Fruit fly (Drosophila melanogaster) ovary, adult (tissue): Measurements from ENCODE around the gene RhoGEF3.

Experiments used
- CG17801 ChIP-seq: fragments of 200-800 bp; optimal IDR thresholded peaks from 2 replicates; lab custom pipeline; 2019; ENCODE audit warnings: missing biosample characterization, mild to moderate bottlenecking, missing genetic modification characterization, moderate library complexity; ENCODE audit not compliant: partially characterized antibody

The RhoGEF3 gene

DNA sequence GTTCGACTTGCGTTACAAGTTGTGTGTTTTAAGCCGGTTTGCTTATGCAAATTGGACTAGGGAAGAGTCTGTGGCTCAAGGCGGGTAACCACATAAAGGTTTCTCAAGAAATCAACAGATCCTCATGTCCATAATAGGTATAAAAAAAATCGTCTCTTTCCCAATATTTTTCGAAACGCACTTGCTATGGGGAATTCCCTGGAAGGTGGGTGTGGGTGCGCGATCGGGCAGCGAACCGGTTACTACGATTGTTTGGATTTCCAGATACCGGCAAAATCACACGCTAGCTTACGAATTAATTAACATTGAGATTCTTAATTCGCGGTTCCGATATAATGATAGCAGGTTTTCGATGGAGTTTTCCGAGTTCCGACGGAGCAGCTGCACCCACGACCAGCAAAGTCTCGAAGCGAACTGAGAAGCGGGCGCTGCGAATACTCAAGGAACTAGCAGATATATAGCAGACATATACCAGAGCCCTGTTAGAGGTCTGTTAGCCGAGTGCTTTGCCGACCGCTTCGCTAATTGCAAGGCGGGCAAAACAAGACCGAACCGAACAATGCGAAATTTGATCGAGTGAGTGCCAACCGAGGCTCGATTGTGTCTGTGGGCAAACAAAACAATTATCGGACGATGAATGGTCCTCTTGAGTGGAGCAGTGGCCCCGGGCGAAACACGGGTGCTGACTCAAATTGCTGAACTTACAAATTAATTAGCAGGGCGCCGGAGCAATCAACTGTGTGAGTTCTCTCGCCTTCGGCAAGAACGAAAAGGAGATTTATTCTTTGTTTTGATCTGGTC, 64.0 kb downstream of the RhoGEF3 start:
- peak; percentile 30 for TF ChIP-seq CG17801 (GFP tag; lab: Kevin White, UChicago)

- TF ChIP-seq CG17801 (GFP tag; lab: Kevin White, UChicago), result peak; percentile 43
These were observed 65.6 kb downstream of the RhoGEF3 start, which contains the start of gene mthl10 for dm6 chr3L:342839-343238. Gene mthl10, minus strand, starts transcription at chr3L:342915.

- TF ChIP-seq CG17801 (GFP tag; lab: Kevin White, UChicago), result no peak
These were observed 66.1 kb downstream of the RhoGEF3 start for dm6 chr3L:343316-343715.

DNA sequence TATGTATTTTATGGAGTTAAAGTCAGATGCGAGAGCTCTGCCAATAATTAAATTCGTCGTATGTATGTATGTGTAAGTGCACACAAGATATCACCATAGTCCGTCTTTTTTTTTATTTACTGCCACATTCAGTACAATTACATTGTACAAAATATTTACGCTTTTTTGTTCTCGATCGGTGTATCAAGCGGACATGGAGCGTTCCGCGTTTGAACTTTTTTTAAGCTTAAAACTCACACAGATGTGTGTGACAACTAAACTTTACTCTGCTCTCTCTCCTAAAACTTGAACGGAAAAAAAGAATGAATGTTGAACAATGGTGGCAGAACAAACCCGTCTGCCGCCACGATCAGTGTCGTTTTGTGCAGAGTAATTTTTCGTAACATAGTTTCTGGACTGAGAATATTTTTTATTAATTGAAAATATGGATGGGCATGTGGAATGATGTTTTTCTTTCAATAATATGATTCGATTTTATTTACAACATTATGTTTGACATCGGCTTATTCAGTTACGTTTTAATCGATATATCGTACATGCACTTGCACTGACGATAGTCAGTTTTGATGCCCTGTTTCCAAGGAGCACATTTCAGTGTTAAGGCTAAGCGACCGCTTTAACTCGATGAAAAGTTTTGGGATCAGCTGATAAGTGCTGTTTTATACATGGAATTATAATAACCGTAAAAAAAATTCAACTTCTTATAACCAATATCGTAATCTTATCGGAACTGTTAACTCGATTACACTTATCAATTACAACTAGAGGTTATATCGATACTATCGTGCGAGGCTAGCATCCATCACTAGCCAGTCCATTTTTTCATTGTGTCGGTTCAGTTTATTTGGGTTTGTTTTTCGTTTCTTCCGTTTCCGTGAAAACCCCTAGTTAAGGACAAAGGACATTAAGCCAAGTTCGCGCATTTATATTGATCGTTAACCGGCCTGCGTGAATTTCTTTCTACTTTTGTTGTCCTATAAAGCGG, 69.7 kb downstream of the RhoGEF3 start, which contains the start of gene mth:
mth (minus strand) TSS at position 302 of the 985 bp plus-strand sequence.
- TF ChIP-seq CG17801 (GFP tag; lab: Kevin White, UChicago), result peak; percentile 55

- TF ChIP-seq CG17801 (GFP tag; lab: Kevin White, UChicago), result peak; percentile 56
These were observed 70.6 kb downstream of the RhoGEF3 start for dm6 chr3L:347641-348405.

DNA sequence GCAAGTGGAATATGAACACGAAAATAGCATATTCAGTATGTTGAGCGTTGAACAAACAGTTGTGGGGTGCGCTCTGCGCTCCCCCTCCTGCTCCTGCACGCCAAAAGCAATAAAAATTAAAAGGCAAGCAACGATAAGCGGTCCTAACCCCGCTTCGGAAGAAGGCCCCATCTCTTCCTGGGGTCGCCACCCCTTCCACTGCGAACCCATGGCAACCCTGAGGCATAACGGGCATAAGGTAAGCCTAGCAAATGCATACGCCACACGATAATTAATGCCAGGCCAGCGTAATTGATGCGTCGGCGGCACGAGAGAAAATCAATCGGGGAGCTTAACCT, 71.1 kb downstream of the RhoGEF3 start:
- TF ChIP-seq CG17801 (GFP tag; lab: Kevin White, UChicago), result no peak

DNA sequence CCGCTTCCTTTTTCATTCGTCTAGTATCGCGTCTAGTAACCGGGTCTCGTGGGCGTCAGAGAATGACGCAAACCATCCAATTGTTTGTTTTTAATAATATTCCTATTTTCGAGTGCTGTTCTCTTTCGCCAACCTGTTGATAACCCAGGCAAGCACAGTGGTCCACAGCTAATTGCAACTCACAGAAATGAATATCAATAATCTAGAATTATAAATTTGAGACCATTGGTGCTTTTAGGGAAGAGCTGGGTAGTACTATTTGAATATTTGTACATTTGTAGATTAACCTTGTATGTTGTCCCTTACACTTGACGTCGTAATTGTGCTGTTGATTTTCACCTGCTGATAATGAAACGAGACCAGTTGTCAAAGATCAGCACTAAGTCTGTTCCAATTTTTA, 72.5 kb downstream of the RhoGEF3 start:
- TF ChIP-seq CG17801 (GFP tag; lab: Kevin White, UChicago), result no peak

DNA sequence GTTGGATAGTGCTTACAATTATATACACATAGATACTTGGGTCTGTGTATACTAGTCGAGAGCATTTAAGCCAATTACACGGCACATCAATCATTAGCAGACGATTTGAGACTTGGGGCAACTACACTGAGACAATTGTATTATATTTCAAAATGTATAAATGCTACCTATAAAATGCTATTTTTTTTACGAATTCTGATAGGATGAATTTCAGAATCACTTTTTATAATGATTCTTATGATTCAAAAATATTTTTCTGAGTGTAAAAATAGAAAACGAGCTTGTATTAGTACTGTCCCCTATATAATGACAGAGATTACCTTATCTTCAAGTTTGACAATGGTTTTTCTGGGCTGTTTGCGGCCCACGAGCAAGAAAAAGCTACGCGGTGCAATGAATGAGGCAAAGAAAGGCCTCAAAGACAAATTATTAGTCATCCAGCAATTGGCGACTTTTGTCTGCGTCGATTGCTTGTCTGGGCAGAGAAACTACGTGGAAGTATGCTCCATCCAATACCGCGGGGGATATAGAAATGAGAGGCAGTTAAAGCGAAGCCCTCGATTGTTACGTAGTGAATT, 73.5 kb downstream of the RhoGEF3 start:
- TF ChIP-seq CG17801 (GFP tag; lab: Kevin White, UChicago), result peak; percentile 82
